Fruit fly (Drosophila melanogaster) whole organism: ENCODE data around the gene NaPi-III.

Experiments used
- CG8478 ChIP-seq: fragments of >200 bp; optimal IDR thresholded peaks from 2 replicates; lab custom pipeline; 2018; ENCODE audit warnings: inconsistent platforms
- pan ChIP-seq: fragments of >200 bp; optimal IDR thresholded peaks from 2 replicates; lab custom pipeline; 2017
- psq ChIP-seq: fragments of >200 bp; optimal IDR thresholded peaks from 2 replicates; lab custom pipeline; 2017
- usp ChIP-seq: fragments of >200 bp; optimal IDR thresholded peaks from 2 replicates; lab custom pipeline; 2017; ENCODE audit warnings: missing biosample characterization, missing genetic modification characterization, mixed read lengths

DNA sequence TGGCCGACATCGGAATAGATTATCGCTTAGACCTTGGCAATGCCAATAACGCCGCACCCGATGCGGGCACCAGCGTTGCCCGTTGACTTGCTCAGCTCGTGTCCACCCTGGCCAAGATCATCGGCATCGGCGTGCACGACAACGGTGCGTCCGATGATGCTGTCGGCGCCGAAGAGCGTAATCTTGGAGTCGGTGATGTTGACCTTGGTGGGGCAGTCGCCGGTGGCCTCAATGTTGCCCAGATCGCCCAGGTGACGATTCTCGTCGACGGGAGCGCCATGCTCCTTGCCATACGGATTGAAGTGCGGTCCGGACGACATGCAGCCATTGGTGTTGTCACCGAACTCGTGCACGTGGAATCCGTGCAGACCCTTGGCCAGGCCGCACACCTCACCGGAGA lies 10.7 kb upstream of the NaPi-III start:
- TF ChIP-seq pan (lab: Kevin White, UChicago) (no peak), psq (lab: Kevin White, UChicago) (no peak), CG8478 (lab: Kevin White, UChicago) (no peak), usp (no peak)
